Fruit fly (Drosophila melanogaster) S2 (cell line): Measurements from ENCODE around the gene CG32221.

Source experiments
- CG8478 ChIP-seq: fragments of >200 bp; optimal IDR thresholded peaks from 2 replicates; lab custom pipeline; 2018
- CTCF ChIP-seq, 2 experiments: fragments of >200 bp; optimal IDR thresholded peaks; 2 replicates each; lab custom pipeline; 2018

DNA sequence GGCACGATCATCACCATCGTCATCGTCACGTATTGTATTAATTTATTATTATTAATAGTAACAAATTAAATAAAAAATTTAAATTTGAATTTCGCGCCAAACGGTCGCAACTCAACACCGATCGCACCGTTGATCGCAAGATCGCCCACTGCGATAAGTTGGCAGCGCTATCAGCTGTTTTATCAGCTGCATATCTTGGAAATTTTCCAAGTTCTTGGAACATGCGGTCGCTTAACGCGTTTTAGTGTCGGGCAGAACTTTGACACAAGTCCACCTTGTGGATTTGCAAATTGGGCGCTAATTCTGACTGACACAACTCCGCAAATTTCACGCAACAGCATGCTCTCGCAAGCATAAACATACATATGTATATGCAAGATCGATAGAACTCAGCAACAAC, 26.7 kb downstream of the CG32221 start:
- TF ChIP-seq CG8478 (lab: Kevin White, UChicago) (no peak), CTCF (optimal IDR thresholded peaks at IDR 0.05; lab: Kevin White, UChicago) (no peak)
